Worm (Caenorhabditis elegans) whole organism, L4/young adult: ENCODE measurements around the gene morc-1.
A peak's percentile ranks its signal among the peaks of the same experiment; 100 is the strongest.

ENCODE experiments used
- W03F9.2 ChIP-seq: fragments of 150-350 bp; optimal IDR thresholded peaks from 2 replicates; lab custom pipeline; 2014; ENCODE audit warnings: missing biosample characterization, missing genetic modification characterization
- dao-5 ChIP-seq: sonication (generic microtip); optimal IDR thresholded peaks from 2 replicates; lab custom pipeline; 2016; ENCODE audit warnings: missing genotype, missing genetic modification characterization, moderate library complexity, missing compliant biosample characterization
- him-1 ChIP-seq: sonication (generic microtip); optimal IDR thresholded peaks from 2 replicates; lab custom pipeline; 2016; ENCODE audit warnings: missing genotype, missing genetic modification reagents, missing genetic modification characterization, missing compliant biosample characterization

morc-1 gene

ce11 chrIII:5225321-5225720 is 18.6 kb upstream of the morc-1 start, which contains the start of gene nex-1:
TSS of gene nex-1 (plus strand) at chrIII:5225621.
- TF ChIP-seq him-1 (no peak), W03F9.2 (tag; lab: Kevin White, UChicago) (peak; percentile 17)

- TF ChIP-seq him-1 (no peak), dao-5 (tag; lab: Kevin White, UChicago) (no peak), W03F9.2 (tag; lab: Kevin White, UChicago) (no peak)
Observed at ce11 chrIII:5224908-5225307, 18.2 kb upstream of the morc-1 start.

ce11 chrIII:5222777-5223176 is 16.1 kb upstream of the morc-1 start:
- TF ChIP-seq dao-5 (tag; lab: Kevin White, UChicago), result no peak
- no peak for TF ChIP-seq him-1
- TF ChIP-seq W03F9.2 (tag; lab: Kevin White, UChicago), result no peak

- no peak for TF ChIP-seq W03F9.2 (tag; lab: Kevin White, UChicago)
- TF ChIP-seq him-1, result no peak
- no peak for TF ChIP-seq dao-5 (tag; lab: Kevin White, UChicago)
Observed at ce11 chrIII:5221820-5222219, 15.1 kb upstream of the morc-1 start.

- TF ChIP-seq him-1, result no peak
- no peak for TF ChIP-seq W03F9.2 (tag; lab: Kevin White, UChicago)
- no peak for TF ChIP-seq dao-5 (tag; lab: Kevin White, UChicago)
Observed at ce11 chrIII:5218687-5219086, 12.0 kb upstream of the morc-1 start, which contains the start of gene ZC155.2. TSS of gene ZC155.2 (plus strand) at chrIII:5218987.

- TF ChIP-seq W03F9.2 (tag; lab: Kevin White, UChicago) (no peak), dao-5 (tag; lab: Kevin White, UChicago) (no peak), him-1 (no peak)
Observed at ce11 chrIII:5217511-5217910, 10.8 kb upstream of the morc-1 start, which contains the start of gene cutl-19. TSS of gene cutl-19 (minus strand) at chrIII:5217611.

ce11 chrIII:5215375-5215774 is 8.7 kb upstream of the morc-1 start, which contains the start of gene ZC155.4:
TSS of gene ZC155.4 (minus strand) at chrIII:5215475.
- TF ChIP-seq W03F9.2 (tag; lab: Kevin White, UChicago) (no peak), dao-5 (tag; lab: Kevin White, UChicago) (no peak), him-1 (no peak)

ce11 chrIII:5214162-5214561 is 7.5 kb upstream of the morc-1 start:
- TF ChIP-seq dao-5 (tag; lab: Kevin White, UChicago) (no peak), him-1 (no peak), W03F9.2 (tag; lab: Kevin White, UChicago) (no peak)

- TF ChIP-seq W03F9.2 (tag; lab: Kevin White, UChicago), result peak; percentile 46
- TF ChIP-seq dao-5 (tag; lab: Kevin White, UChicago), result peak; percentile 81
Observed at ce11 chrIII:5211137-5211648, 4.5 kb upstream of the morc-1 start.

ce11 chrIII:5210269-5210668 is 3.6 kb upstream of the morc-1 start:
- TF ChIP-seq W03F9.2 (tag; lab: Kevin White, UChicago) (no peak), dao-5 (tag; lab: Kevin White, UChicago) (no peak), him-1 (no peak)

ce11 chrIII:5208992-5209391 is 2.3 kb upstream of the morc-1 start, which contains the start of gene syx-16:
TSS of gene syx-16 (minus strand) at chrIII:5209109.
- TF ChIP-seq him-1 (no peak), W03F9.2 (tag; lab: Kevin White, UChicago) (no peak)

ce11 chrIII:5203310-5203709 is 3.4 kb downstream of the morc-1 start:
- TF ChIP-seq him-1 (no peak), dao-5 (tag; lab: Kevin White, UChicago) (no peak), W03F9.2 (tag; lab: Kevin White, UChicago) (peak; percentile 8)

ce11 chrIII:5202641-5203040 is 4.1 kb downstream of the morc-1 start:
- TF ChIP-seq him-1 (no peak), W03F9.2 (tag; lab: Kevin White, UChicago) (peak; percentile 46), dao-5 (tag; lab: Kevin White, UChicago) (no peak)

ce11 chrIII:5201267-5201666 is 5.4 kb downstream of the morc-1 start:
- TF ChIP-seq W03F9.2 (tag; lab: Kevin White, UChicago), result no peak
- no peak for TF ChIP-seq him-1
- no peak for TF ChIP-seq dao-5 (tag; lab: Kevin White, UChicago)

ce11 chrIII:5200349-5200748 is 6.4 kb downstream of the morc-1 start:
- TF ChIP-seq dao-5 (tag; lab: Kevin White, UChicago) (no peak), him-1 (no peak)
